Worm (Caenorhabditis elegans) whole organism, young adult: Measurements from ENCODE around the gene skpo-1.

ENCODE experiments used
- D2030.7 ChIP-seq: fragments of 200-800 bp; sonication (Bioruptor generic); IDR thresholded peaks from 2 replicates; pipeline ENCODE4 v1.3.6; 2022; ENCODE audit warnings: missing genetic modification reagents, missing genetic modification characterization, missing compliant biosample characterization
- F39B2.1 ChIP-seq: fragments of 200-800 bp; sonication (Bioruptor generic); IDR thresholded peaks from 2 replicates; pipeline ENCODE4 v1.3.6; 2022; ENCODE audit warnings: missing genetic modification reagents, missing genetic modification characterization, missing compliant biosample characterization
- F49E8.2 ChIP-seq: sonication (generic microtip); optimal IDR thresholded peaks from 3 replicates; lab custom pipeline; 2017; ENCODE audit warnings: missing genetic modification characterization, mild to moderate bottlenecking, missing compliant biosample characterization, antibody characterized with exemption, moderate library complexity; ENCODE audit not compliant: insufficient read depth
- K11D2.4 ChIP-seq: fragments of 200-800 bp; sonication (Bioruptor generic); IDR thresholded peaks from 2 replicates; pipeline ENCODE4 v1.3.6; 2022; ENCODE audit warnings: missing genetic modification reagents, missing genetic modification characterization, missing compliant biosample characterization
- Y53F4B.3 ChIP-seq: fragments of 200-800 bp; sonication (Bioruptor generic); IDR thresholded peaks from 2 replicates; pipeline ENCODE4 v1.3.6; 2022; ENCODE audit warnings: missing genetic modification reagents, missing genetic modification characterization, missing compliant biosample characterization
- aptf-2 ChIP-seq: fragments of 200-800 bp; sonication (Bioruptor generic); conservative IDR thresholded peaks from 2 replicates; pipeline ENCODE4 v1.3.6; 2022; ENCODE audit warnings: missing genetic modification reagents, missing genetic modification characterization, missing compliant biosample characterization
- atf-7 ChIP-seq: sonication (generic microtip); optimal IDR thresholded peaks from 2 replicates; lab custom pipeline; 2017; ENCODE audit warnings: mild to moderate bottlenecking, missing genetic modification characterization, missing compliant biosample characterization
- attf-5 ChIP-seq: fragments of 200-800 bp; sonication (Bioruptor generic); optimal IDR thresholded peaks from 2 replicates; lab custom pipeline; 2018; ENCODE audit warnings: mild to moderate bottlenecking, missing genetic modification characterization, missing compliant biosample characterization
- attf-6 ChIP-seq: fragments of 200-800 bp; sonication (Bioruptor generic); IDR thresholded peaks from 2 replicates; pipeline ENCODE4 v1.3.6; 2022; ENCODE audit warnings: missing genetic modification reagents, missing genetic modification characterization, missing compliant biosample characterization
- cebp-1 ChIP-seq, 2 experiments: fragments of 200-800 bp in 1 of 2; sonication (Bioruptor generic) in 1 of 2; sonication (generic microtip) in 1 of 2; IDR thresholded peaks in 1 of 2; optimal IDR thresholded peaks in 1 of 2; 2 replicates each; pipeline versions ENCODE4 v1.3.6 to Lab custom; 2017 to 2022; ENCODE audit warnings: missing compliant biosample characterization in 2 of 2, missing genetic modification characterization in 2 of 2, mild to moderate bottlenecking in 1 of 2, missing genetic modification reagents in 1 of 2, moderate library complexity in 1 of 2
- ceh-100 ChIP-seq: fragments of 200-800 bp; sonication (Bioruptor generic); IDR thresholded peaks from 2 replicates; pipeline ENCODE4 v1.3.6; 2022; ENCODE audit warnings: missing genetic modification reagents, missing genetic modification characterization, missing compliant biosample characterization
- ceh-27 ChIP-seq: fragments of 200-800 bp; sonication (Bioruptor generic); optimal IDR thresholded peaks from 2 replicates; lab custom pipeline; 2018; ENCODE audit warnings: mild to moderate bottlenecking, missing genetic modification characterization, moderate library complexity, missing compliant biosample characterization
- ceh-40 ChIP-seq: fragments of 200-800 bp; sonication (Bioruptor generic); IDR thresholded peaks from 2 replicates; pipeline ENCODE4 v1.3.6; 2022; ENCODE audit warnings: missing genetic modification characterization, missing compliant biosample characterization
- ceh-58 ChIP-seq: fragments of 200-800 bp; sonication (Bioruptor generic); IDR thresholded peaks from 2 replicates; pipeline ENCODE4 v1.3.6; 2022; ENCODE audit warnings: missing genetic modification characterization, missing compliant biosample characterization
- ceh-79 ChIP-seq: sonication (generic microtip); optimal IDR thresholded peaks from 2 replicates; lab custom pipeline; 2017; ENCODE audit warnings: mild to moderate bottlenecking, missing genetic modification characterization, missing compliant biosample characterization
- chd-7 ChIP-seq: sonication (generic microtip); optimal IDR thresholded peaks from 2 replicates; lab custom pipeline; 2016; ENCODE audit warnings: mild to moderate bottlenecking, missing genetic modification characterization, moderate library complexity, missing compliant biosample characterization
- die-1 ChIP-seq: sonication (generic microtip); optimal IDR thresholded peaks from 2 replicates; lab custom pipeline; 2016; ENCODE audit warnings: missing genotype, mild to moderate bottlenecking, missing genetic modification characterization, missing compliant biosample characterization
- egrh-3 ChIP-seq: fragments of 200-800 bp; sonication (Bioruptor generic); IDR thresholded peaks from 2 replicates; pipeline ENCODE4 v1.3.6; 2022; ENCODE audit warnings: missing genetic modification reagents, missing genetic modification characterization, missing compliant biosample characterization
- ets-4 ChIP-seq: fragments of 200-800 bp; sonication (Bioruptor generic); optimal IDR thresholded peaks from 2 replicates; lab custom pipeline; 2018; ENCODE audit warnings: mild to moderate bottlenecking, missing genetic modification characterization, missing compliant biosample characterization
- fkh-3 ChIP-seq: sonication (generic microtip); optimal IDR thresholded peaks from 2 replicates; lab custom pipeline; 2016; ENCODE audit warnings: mild to moderate bottlenecking, missing genetic modification characterization, missing compliant biosample characterization
- hmg-20 ChIP-seq: fragments of 200-800 bp; sonication (Bioruptor generic); IDR thresholded peaks from 2 replicates; pipeline ENCODE4 v1.3.6; 2022; ENCODE audit warnings: missing genetic modification reagents, missing genetic modification characterization, missing compliant biosample characterization
- lag-1 ChIP-seq: fragments of 200-800 bp; sonication (Bioruptor generic); IDR thresholded peaks from 2 replicates; pipeline ENCODE4 v1.3.6; 2022; ENCODE audit warnings: missing genetic modification reagents, missing genetic modification characterization, missing compliant biosample characterization
- let-526 ChIP-seq: fragments of 200-800 bp; sonication (Bioruptor generic); IDR thresholded peaks from 2 replicates; pipeline ENCODE4 v1.3.6; 2022; ENCODE audit warnings: missing genetic modification reagents, missing genetic modification characterization, missing compliant biosample characterization
- lsy-27 ChIP-seq: sonication (generic microtip); optimal IDR thresholded peaks from 2 replicates; lab custom pipeline; 2017; ENCODE audit warnings: missing genetic modification characterization, mild to moderate bottlenecking, missing compliant biosample characterization, antibody characterized with exemption, missing genotype, borderline replicate concordance; ENCODE audit not compliant: insufficient read depth
- madf-8 ChIP-seq: fragments of 200-800 bp; sonication (Bioruptor generic); conservative IDR thresholded peaks from 2 replicates; pipeline ENCODE4 v1.3.6; 2022; ENCODE audit warnings: missing genetic modification reagents, missing genetic modification characterization, missing compliant biosample characterization
- nfya-2 ChIP-seq: fragments of 200-800 bp; sonication (Bioruptor generic); IDR thresholded peaks from 2 replicates; pipeline ENCODE4 v1.3.6; 2022; ENCODE audit warnings: missing genetic modification reagents, missing genetic modification characterization, missing compliant biosample characterization
- nfyb-1 ChIP-seq: fragments of 200-800 bp; sonication (Bioruptor generic); IDR thresholded peaks from 2 replicates; pipeline ENCODE4 v1.3.6; 2022; ENCODE audit warnings: missing genetic modification reagents, missing genetic modification characterization, missing compliant biosample characterization
- nhr-120 ChIP-seq: fragments of 200-800 bp; sonication (Bioruptor generic); IDR thresholded peaks from 2 replicates; pipeline ENCODE4 v1.3.6; 2022; ENCODE audit warnings: missing genetic modification characterization, missing compliant biosample characterization
- nhr-27 ChIP-seq: fragments of 200-800 bp; sonication (Bioruptor generic); optimal IDR thresholded peaks from 2 replicates; lab custom pipeline; 2018; ENCODE audit warnings: mild to moderate bottlenecking, missing genetic modification characterization, moderate library complexity, missing compliant biosample characterization
- pha-4 ChIP-seq: fragments of 150-350 bp; sonication (generic microtip); optimal IDR thresholded peaks from 2 replicates; lab custom pipeline; 2014; ENCODE audit warnings: missing biosample characterization, missing genetic modification reagents, missing genetic modification characterization
- rcor-1 ChIP-seq: fragments of 200-800 bp; sonication (Bioruptor generic); IDR thresholded peaks from 2 replicates; pipeline ENCODE4 v1.3.6; 2022; ENCODE audit warnings: missing genetic modification reagents, missing genetic modification characterization, missing compliant biosample characterization
- repo-1 ChIP-seq: sonication (generic microtip); optimal IDR thresholded peaks from 2 replicates; lab custom pipeline; 2017; ENCODE audit warnings: mild to moderate bottlenecking, missing genetic modification characterization, missing compliant biosample characterization
- somi-1 ChIP-seq: fragments of 200-800 bp; sonication (Bioruptor generic); optimal IDR thresholded peaks from 2 replicates; lab custom pipeline; 2018; ENCODE audit warnings: mild to moderate bottlenecking, missing genetic modification characterization, missing compliant biosample characterization
- tlf-1 ChIP-seq: fragments of 200-800 bp; sonication (Bioruptor generic); optimal IDR thresholded peaks from 2 replicates; lab custom pipeline; 2018; ENCODE audit warnings: mild to moderate bottlenecking, missing genetic modification characterization, missing compliant biosample characterization
- unc-130 ChIP-seq: sonication (generic microtip); optimal IDR thresholded peaks from 2 replicates; lab custom pipeline; 2016; ENCODE audit warnings: missing genetic modification reagents, missing genetic modification characterization, missing compliant biosample characterization
- xnd-1 ChIP-seq: sonication (generic microtip); optimal IDR thresholded peaks from 2 replicates; lab custom pipeline; 2016; ENCODE audit warnings: missing genotype, missing genetic modification reagents, missing genetic modification characterization, missing compliant biosample characterization
- ztf-18 ChIP-seq: sonication (generic microtip); optimal IDR thresholded peaks from 2 replicates; lab custom pipeline; 2016; ENCODE audit warnings: missing genotype, mild to moderate bottlenecking, missing genetic modification characterization, missing compliant biosample characterization
- ztf-26 ChIP-seq: sonication (generic microtip); optimal IDR thresholded peaks from 2 replicates; lab custom pipeline; 2017; ENCODE audit warnings: missing genetic modification characterization, missing compliant biosample characterization
- ztf-3 ChIP-seq: fragments of 200-800 bp; sonication (Bioruptor generic); optimal IDR thresholded peaks from 2 replicates; lab custom pipeline; 2018; ENCODE audit warnings: mild to moderate bottlenecking, missing genetic modification characterization, missing compliant biosample characterization

The skpo-1 gene

ce11 chrII:8404748-8405147 lies at the start of gene skpo-1:
skpo-1 (minus strand) TSS chrII:8404848.
- TF ChIP-seq unc-130 (no peak), let-526 (GFP tag; lab: Robert Waterston, UW) (no peak), hmg-20 (no peak), nfya-2 (GFP tag; lab: Robert Waterston, UW) (no peak), ceh-79 (tag; lab: Kevin White, UChicago) (no peak), F39B2.1 (GFP tag; lab: Robert Waterston, UW) (no peak), F49E8.2 (tag; lab: Kevin White, UChicago) (no peak), ztf-18 (tag; lab: Kevin White, UChicago) (no peak), repo-1 (tag; lab: Kevin White, UChicago) (no peak), attf-6 (GFP tag; lab: Robert Waterston, UW) (no peak), ceh-58 (GFP tag; lab: Robert Waterston, UW) (no peak), die-1 (tag; lab: Kevin White, UChicago) (no peak), nfyb-1 (no peak)

DNA sequence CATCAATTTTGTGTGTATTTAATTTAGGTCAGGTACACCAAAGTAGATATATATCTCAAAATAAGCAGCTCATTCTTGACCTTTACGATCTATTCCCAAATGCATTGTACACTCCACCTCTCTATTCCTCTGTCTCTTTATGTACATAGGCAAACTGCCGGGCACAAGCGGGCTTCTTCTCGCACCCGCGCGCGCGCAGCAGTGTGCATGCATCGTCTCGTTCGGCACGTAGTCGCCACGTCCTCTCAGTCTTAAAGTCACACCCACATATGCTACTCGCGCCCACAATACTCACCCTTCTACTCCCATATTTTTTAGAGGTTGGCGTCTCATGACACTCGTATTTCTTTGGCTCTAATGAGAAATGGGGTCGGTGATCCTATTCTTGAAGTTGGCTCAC lies 46.8 kb upstream of the skpo-1 start:
- TF ChIP-seq ets-4 (no peak), ztf-26 (no peak), pha-4 (tag; lab: Kevin White, UChicago) (no peak), aptf-2 (GFP tag; lab: Robert Waterston, UW) (no peak), ztf-3 (no peak), lag-1 (GFP tag; lab: Robert Waterston, UW) (no peak), ceh-40 (GFP tag; lab: Robert Waterston, UW) (no peak), nhr-120 (GFP tag; lab: Robert Waterston, UW) (no peak), Y53F4B.3 (GFP tag; lab: Robert Waterston, UW) (no peak), atf-7 (tag; lab: Kevin White, UChicago) (no peak), unc-130 (no peak), nhr-27 (tag; lab: Kevin White, UChicago) (no peak), nfyb-1 (no peak), attf-5 (GFP tag; lab: Kevin White, UChicago) (no peak)

- TF ChIP-seq ceh-27 (GFP tag; lab: Kevin White, UChicago) (no peak), K11D2.4 (GFP tag; lab: Robert Waterston, UW) (no peak), D2030.7 (GFP tag; lab: Robert Waterston, UW) (no peak), xnd-1 (tag; lab: Kevin White, UChicago) (no peak), rcor-1 (GFP tag; lab: Robert Waterston, UW) (no peak), lsy-27 (tag; lab: Kevin White, UChicago) (no peak), chd-7 (tag; lab: Kevin White, UChicago) (no peak), somi-1 (GFP tag; lab: Kevin White, UChicago) (no peak), cebp-1 (GFP tag; IDR thresholded peaks at IDR 0.05; lab: Robert Waterston, UW) (no peak), cebp-1 (tag; optimal IDR thresholded peaks at IDR 0.05; lab: Kevin White, UChicago) (no peak), tlf-1 (GFP tag; lab: Kevin White, UChicago) (no peak), fkh-3 (tag; lab: Kevin White, UChicago) (no peak), madf-8 (no peak), atf-7 (tag; lab: Kevin White, UChicago) (no peak), egrh-3 (no peak), ceh-100 (no peak)
Observed at ce11 chrII:8450750-8451149, 46.1 kb upstream of the skpo-1 start.
